Worm (Caenorhabditis elegans) whole organism, L3 larva: ENCODE data around the gene C34E10.12.
A peak's percentile ranks its signal among the peaks of the same experiment; 100 is the strongest.

Experiments used
- ZK546.5 ChIP-seq: sonication (generic microtip); optimal IDR thresholded peaks from 2 replicates; lab custom pipeline; 2017; ENCODE audit warnings: missing biosample characterization, missing genetic modification characterization
- ama-1 ChIP-seq: fragments of 150-350 bp; optimal IDR thresholded peaks from 2 replicates; lab custom pipeline; 2018
- elt-3 ChIP-seq, 3 experiments: fragments of 150-350 bp in 1 of 3; sonication (generic microtip) in 2 of 3; optimal IDR thresholded peaks; 2 replicates in 2 of 3; 4 replicates in 1 of 3; lab custom pipeline; 2014 to 2017; ENCODE audit warnings: missing biosample characterization in 3 of 3, missing genetic modification characterization in 3 of 3
- fkh-2 ChIP-seq: fragments of 150-350 bp; optimal IDR thresholded peaks from 2 replicates; lab custom pipeline; 2014; ENCODE audit warnings: missing biosample characterization, missing genetic modification reagents, missing genetic modification characterization
- jun-1 ChIP-seq: fragments of 150-350 bp; optimal IDR thresholded peaks from 2 replicates; lab custom pipeline; 2014; ENCODE audit warnings: missing biosample characterization, missing genetic modification reagents, missing genetic modification characterization
- lin-15B ChIP-seq: fragments of 150-350 bp; optimal IDR thresholded peaks from 2 replicates; lab custom pipeline; 2014; ENCODE audit warnings: missing biosample characterization, missing genetic modification characterization
- mdl-1 ChIP-seq: fragments of 150-350 bp; optimal IDR thresholded peaks from 2 replicates; lab custom pipeline; 2014; ENCODE audit warnings: missing biosample characterization, missing genetic modification characterization
- pqm-1 ChIP-seq: fragments of 150-350 bp; optimal IDR thresholded peaks from 2 replicates; lab custom pipeline; 2017; ENCODE audit warnings: missing biosample characterization, missing genetic modification characterization, inconsistent platforms
- snpc-4 ChIP-seq: fragments of 150-350 bp; optimal IDR thresholded peaks from 2 replicates; lab custom pipeline; 2014; ENCODE audit warnings: missing biosample characterization, missing genetic modification characterization
- tbx-2 ChIP-seq: sonication (generic microtip); optimal IDR thresholded peaks from 2 replicates; lab custom pipeline; 2016; ENCODE audit warnings: mild to moderate bottlenecking, missing genetic modification characterization, missing compliant biosample characterization
- unc-62 ChIP-seq: fragments of 150-350 bp; sonication (generic microtip); optimal IDR thresholded peaks from 4 replicates; lab custom pipeline; 2014; ENCODE audit warnings: missing biosample characterization, missing genetic modification reagents, missing genetic modification characterization
- ztf-11 ChIP-seq: fragments of 150-350 bp; optimal IDR thresholded peaks from 2 replicates; lab custom pipeline; 2014; ENCODE audit warnings: missing biosample characterization, missing genetic modification characterization

ce11 chrIII:5274715-5275355, 47.2 kb upstream of the C34E10.12 start, which contains the start of the genes daf-41 and toc-1:
- TF ChIP-seq mdl-1 (tag; lab: Kevin White, UChicago) (no peak), elt-3 (tag; optimal IDR thresholded peaks at IDR 0.05; lab: Kevin White, UChicago) (no peak), ZK546.5 (tag; lab: Kevin White, UChicago) (no peak), unc-62 (GFP tag; lab: Kevin White, UChicago) (no peak), ztf-11 (tag; lab: Kevin White, UChicago) (no peak), snpc-4 (tag; lab: Kevin White, UChicago) (peak; percentile 25), fkh-2 (no peak), ama-1 (lab: Kevin White, UChicago) (no peak), tbx-2 (tag; lab: Kevin White, UChicago) (no peak), pqm-1 (tag; lab: Kevin White, UChicago) (no peak), jun-1 (tag; lab: Kevin White, UChicago) (no peak), lin-15B (tag; lab: Kevin White, UChicago) (peak; percentile 63)
